Worm (Caenorhabditis elegans) whole organism, L2 larva: ENCODE data around the gene ctf-18.
A peak's percentile ranks its signal among the peaks of the same experiment; 100 is the strongest.

Experiments used
- C34F6.9 ChIP-seq: fragments of 150-350 bp; optimal IDR thresholded peaks from 2 replicates; lab custom pipeline; 2014; ENCODE audit warnings: missing biosample characterization, missing genetic modification characterization
- R02D3.7 ChIP-seq: fragments of 150-350 bp; optimal IDR thresholded peaks from 2 replicates; lab custom pipeline; 2014; ENCODE audit warnings: missing biosample characterization, missing genetic modification characterization
- Y55F3AM.14 ChIP-seq: fragments of 200-800 bp; sonication (Bioruptor generic); optimal IDR thresholded peaks from 2 replicates; lab custom pipeline; 2018; ENCODE audit warnings: mild to moderate bottlenecking, missing genetic modification characterization, missing compliant biosample characterization
- ama-1 ChIP-seq: fragments of 150-350 bp; optimal IDR thresholded peaks from 2 replicates; lab custom pipeline; 2018; ENCODE audit warnings: inconsistent platforms
- blmp-1 ChIP-seq: sonication (generic microtip); optimal IDR thresholded peaks from 2 replicates; lab custom pipeline; 2017; ENCODE audit warnings: missing genetic modification characterization, mild to moderate bottlenecking, missing compliant biosample characterization, antibody characterized with exemption, moderate library complexity; ENCODE audit not compliant: insufficient read depth
- ceh-16 ChIP-seq: fragments of 150-350 bp; optimal IDR thresholded peaks from 2 replicates; lab custom pipeline; 2014; ENCODE audit warnings: missing biosample characterization, missing genetic modification characterization
- dmd-4 ChIP-seq: sonication (generic microtip); optimal IDR thresholded peaks from 2 replicates; lab custom pipeline; 2017; ENCODE audit warnings: missing biosample characterization, missing genetic modification characterization
- egl-27 ChIP-seq: sonication (generic microtip); optimal IDR thresholded peaks from 3 replicates; lab custom pipeline; 2017; ENCODE audit warnings: missing biosample characterization, missing genetic modification reagents, missing genetic modification characterization
- elt-3 ChIP-seq: sonication (generic microtip); optimal IDR thresholded peaks from 2 replicates; lab custom pipeline; 2017; ENCODE audit warnings: missing biosample characterization, missing genetic modification characterization
- gmeb-1 ChIP-seq: fragments of 150-350 bp; optimal IDR thresholded peaks from 2 replicates; lab custom pipeline; 2014; ENCODE audit warnings: missing biosample characterization, missing genetic modification characterization
- lin-11 ChIP-seq: fragments of 150-350 bp; sonication (generic microtip); optimal IDR thresholded peaks from 2 replicates; lab custom pipeline; 2014; ENCODE audit warnings: missing biosample characterization, missing genetic modification characterization, inconsistent platforms, mixed read lengths
- lin-13 ChIP-seq: fragments of 150-350 bp; optimal IDR thresholded peaks from 2 replicates; lab custom pipeline; 2014; ENCODE audit warnings: missing biosample characterization, missing genetic modification reagents, missing genetic modification characterization
- lin-39 ChIP-seq: fragments of 150-350 bp; optimal IDR thresholded peaks from 2 replicates; lab custom pipeline; 2014; ENCODE audit warnings: missing biosample characterization, missing genetic modification reagents, missing genetic modification characterization
- lsy-2 ChIP-seq, 2 experiments: fragments of 150-350 bp in 1 of 2; sonication (generic microtip) in 1 of 2; optimal IDR thresholded peaks; 2 replicates each; lab custom pipeline; 2014 to 2017; ENCODE audit warnings: missing biosample characterization in 2 of 2, missing genetic modification characterization in 2 of 2
- mab-5 ChIP-seq: fragments of 150-350 bp; optimal IDR thresholded peaks from 2 replicates; lab custom pipeline; 2014; ENCODE audit warnings: missing biosample characterization, missing genetic modification characterization
- mbf-1 ChIP-seq: sonication (generic microtip); optimal IDR thresholded peaks from 2 replicates; lab custom pipeline; 2017; ENCODE audit warnings: missing biosample characterization, missing genetic modification characterization
- nhr-10 ChIP-seq: sonication (generic microtip); optimal IDR thresholded peaks from 2 replicates; lab custom pipeline; 2017; ENCODE audit warnings: missing biosample characterization, missing genetic modification characterization
- nhr-11 ChIP-seq: fragments of 150-350 bp; optimal IDR thresholded peaks from 2 replicates; lab custom pipeline; 2014; ENCODE audit warnings: missing biosample characterization, missing genetic modification characterization
- nhr-12 ChIP-seq: fragments of 150-350 bp; optimal IDR thresholded peaks from 2 replicates; lab custom pipeline; 2014; ENCODE audit warnings: missing biosample characterization, missing genetic modification characterization
- nhr-129 ChIP-seq: fragments of 150-350 bp; optimal IDR thresholded peaks from 2 replicates; lab custom pipeline; 2014; ENCODE audit warnings: missing biosample characterization, missing genetic modification characterization
- nhr-21 ChIP-seq: fragments of 150-350 bp; optimal IDR thresholded peaks from 2 replicates; lab custom pipeline; 2014; ENCODE audit warnings: missing biosample characterization, missing genetic modification characterization
- nhr-23 ChIP-seq: fragments of 150-350 bp; optimal IDR thresholded peaks from 2 replicates; lab custom pipeline; 2014; ENCODE audit warnings: missing biosample characterization, missing genetic modification reagents, missing genetic modification characterization
- nhr-237 ChIP-seq: fragments of 150-350 bp; optimal IDR thresholded peaks from 2 replicates; lab custom pipeline; 2014; ENCODE audit warnings: missing biosample characterization, missing genetic modification characterization
- nhr-25 ChIP-seq: fragments of 150-350 bp; sonication (generic microtip); optimal IDR thresholded peaks from 3 replicates; lab custom pipeline; 2014; ENCODE audit warnings: missing biosample characterization, missing genetic modification characterization
- nhr-6 ChIP-seq: fragments of 150-350 bp; optimal IDR thresholded peaks from 2 replicates; lab custom pipeline; 2014; ENCODE audit warnings: missing biosample characterization, missing genetic modification characterization
- nhr-77 ChIP-seq: fragments of 150-350 bp; optimal IDR thresholded peaks from 2 replicates; lab custom pipeline; 2014; ENCODE audit warnings: missing biosample characterization, missing genetic modification characterization
- peb-1 ChIP-seq: fragments of 150-350 bp; optimal IDR thresholded peaks from 2 replicates; lab custom pipeline; 2014; ENCODE audit warnings: missing biosample characterization, missing genetic modification characterization
- skn-1 ChIP-seq: sonication (generic microtip); optimal IDR thresholded peaks from 2 replicates; lab custom pipeline; 2017; ENCODE audit warnings: missing biosample characterization, missing genetic modification characterization
- sma-3 ChIP-seq: sonication (generic microtip); optimal IDR thresholded peaks from 2 replicates; lab custom pipeline; 2016; ENCODE audit warnings: missing genetic modification reagents, missing genetic modification characterization, missing compliant biosample characterization
- sma-9 ChIP-seq, 2 experiments: fragments of 150-350 bp in 1 of 2; sonication (generic microtip) in 1 of 2; optimal IDR thresholded peaks; 2 replicates each; lab custom pipeline; 2014 to 2016; ENCODE audit warnings: missing genetic modification characterization in 2 of 2, mild to moderate bottlenecking in 1 of 2, missing biosample characterization in 1 of 2, missing compliant biosample characterization in 1 of 2, missing genetic modification reagents in 1 of 2, moderate library complexity in 1 of 2
- snpc-4 ChIP-seq: fragments of 150-350 bp; optimal IDR thresholded peaks from 2 replicates; lab custom pipeline; 2014; ENCODE audit warnings: missing biosample characterization, missing genetic modification characterization
- unc-55 ChIP-seq: fragments of 150-350 bp; sonication (generic microtip); optimal IDR thresholded peaks from 3 replicates; lab custom pipeline; 2014; ENCODE audit warnings: missing biosample characterization, missing genetic modification reagents, missing genetic modification characterization
- zag-1 ChIP-seq: fragments of 150-350 bp; optimal IDR thresholded peaks from 2 replicates; lab custom pipeline; 2014; ENCODE audit warnings: missing biosample characterization, missing genetic modification characterization
- ztf-11 ChIP-seq: sonication (generic microtip); optimal IDR thresholded peaks from 2 replicates; lab custom pipeline; 2017; ENCODE audit warnings: missing biosample characterization, missing genetic modification characterization
- ztf-4 ChIP-seq: fragments of 150-350 bp; optimal IDR thresholded peaks from 2 replicates; lab custom pipeline; 2014; ENCODE audit warnings: missing biosample characterization, missing genetic modification characterization

The ctf-18 gene

ce11 chrIV:10089777-10090176, 36.7 kb downstream of the ctf-18 start, which contains the start of gene ttr-39:
Gene ttr-39 (minus strand): TSS chrIV:10089877.
- TF ChIP-seq unc-55, result no peak
- no peak for TF ChIP-seq skn-1 (tag; lab: Kevin White, UChicago)
- no peak for TF ChIP-seq ztf-4 (tag; lab: Kevin White, UChicago)
- no peak for TF ChIP-seq mab-5
- TF ChIP-seq lsy-2 (tag; optimal IDR thresholded peaks at IDR 0.05; lab: Kevin White, UChicago), result no peak
- no peak for TF ChIP-seq nhr-21 (tag; lab: Kevin White, UChicago)
- TF ChIP-seq ceh-16 (tag; lab: Kevin White, UChicago), result no peak
- no peak for TF ChIP-seq elt-3 (tag; lab: Kevin White, UChicago)
- no peak for TF ChIP-seq nhr-23 (tag; lab: Kevin White, UChicago)
- no peak for TF ChIP-seq sma-3 (GFP tag; lab: Kevin White, UChicago)
- TF ChIP-seq lin-39 (tag; lab: Kevin White, UChicago), result no peak

DNA sequence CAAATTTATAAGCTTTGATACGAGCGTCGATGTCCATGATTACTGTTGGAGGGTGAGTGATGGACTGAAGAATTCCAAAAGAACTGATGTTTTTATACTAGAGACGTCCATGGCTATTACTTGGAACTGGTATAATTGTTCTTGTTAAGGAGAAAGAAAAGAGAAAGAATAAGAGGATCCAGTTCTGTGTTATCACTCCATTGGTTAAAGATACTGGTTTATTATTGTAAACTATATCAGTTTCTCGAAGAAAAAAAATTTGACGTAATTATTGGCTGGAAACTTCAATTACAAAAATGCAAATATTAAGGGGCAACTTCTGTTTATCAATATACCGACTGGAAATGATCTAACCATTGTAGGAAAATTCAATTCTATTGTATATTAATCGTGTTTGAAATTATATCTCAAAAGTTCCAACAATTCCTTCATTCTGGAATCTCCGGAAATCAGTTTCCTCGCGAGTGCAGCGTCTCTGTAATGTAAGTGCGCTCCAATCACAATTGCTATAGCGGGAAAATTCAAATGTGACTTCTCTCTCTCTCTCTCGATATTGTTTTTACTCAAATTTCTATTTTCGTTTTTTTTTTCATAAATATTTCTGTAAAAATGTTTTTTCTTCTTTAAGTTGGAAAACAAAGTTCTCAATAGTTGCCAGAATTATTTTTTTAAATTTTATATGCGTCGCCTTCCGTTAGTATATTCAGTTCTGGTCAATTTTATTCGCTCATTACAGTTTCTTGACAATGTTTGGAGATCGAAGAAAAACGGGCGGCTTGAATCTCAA, 40.9 kb downstream of the ctf-18 start, which contains the start of the genes col-2 and ndc-80:
TSS of gene col-2 (minus strand) at position 51 of the 787 bp plus-strand sequence.
TSS of gene ndc-80 (plus strand) at position 737 of the 787 bp plus-strand sequence.
- TF ChIP-seq gmeb-1 (tag; lab: Kevin White, UChicago) (peak; percentile 82), sma-9 (GFP tag; optimal IDR thresholded peaks at IDR 0.05; lab: Kevin White, UChicago) (peak; percentile 71), sma-9 (tag; optimal IDR thresholded peaks at IDR 0.05; lab: Kevin White, UChicago) (no peak), egl-27 (peak; percentile 0), peb-1 (no peak), lsy-2 (tag; optimal IDR thresholded peaks at IDR 0.05; lab: Kevin White, UChicago) (peak in 1 of 2 experiments; percentile 85), lin-11 (tag; lab: Kevin White, UChicago) (no peak), sma-3 (GFP tag; lab: Kevin White, UChicago) (peak; percentile 69), lin-39 (tag; lab: Kevin White, UChicago) (no peak), mab-5 (peak; percentile 26), C34F6.9 (peak; percentile 89), nhr-21 (tag; lab: Kevin White, UChicago) (peak; percentile 13), ztf-11 (tag; lab: Kevin White, UChicago) (no peak), ama-1 (lab: Kevin White, UChicago) (no peak), nhr-11 (tag; lab: Kevin White, UChicago) (no peak), elt-3 (tag; lab: Kevin White, UChicago) (no peak), unc-55 (no peak), nhr-77 (tag; lab: Kevin White, UChicago) (peak; percentile 5), Y55F3AM.14 (GFP tag; lab: Kevin White, UChicago) (no peak), ceh-16 (tag; lab: Kevin White, UChicago) (no peak), blmp-1 (tag; lab: Kevin White, UChicago) (peak; percentile 15), nhr-129 (tag; lab: Kevin White, UChicago) (peak; percentile 84), nhr-237 (tag; lab: Kevin White, UChicago) (no peak), dmd-4 (tag; lab: Kevin White, UChicago) (no peak), nhr-12 (no peak), mbf-1 (tag; lab: Kevin White, UChicago) (no peak), lin-13 (no peak), snpc-4 (no peak)

- TF ChIP-seq elt-3 (tag; lab: Kevin White, UChicago) (no peak), zag-1 (no peak)
- TF ChIP-seq, all 48 proteins: peak for 0
Measured at ce11 chrIV:10084323-10084959, 42.0 kb downstream of the ctf-18 start, which contains the start of gene W01B6.8. Gene W01B6.8 (minus strand): TSS chrIV:10084373.

DNA sequence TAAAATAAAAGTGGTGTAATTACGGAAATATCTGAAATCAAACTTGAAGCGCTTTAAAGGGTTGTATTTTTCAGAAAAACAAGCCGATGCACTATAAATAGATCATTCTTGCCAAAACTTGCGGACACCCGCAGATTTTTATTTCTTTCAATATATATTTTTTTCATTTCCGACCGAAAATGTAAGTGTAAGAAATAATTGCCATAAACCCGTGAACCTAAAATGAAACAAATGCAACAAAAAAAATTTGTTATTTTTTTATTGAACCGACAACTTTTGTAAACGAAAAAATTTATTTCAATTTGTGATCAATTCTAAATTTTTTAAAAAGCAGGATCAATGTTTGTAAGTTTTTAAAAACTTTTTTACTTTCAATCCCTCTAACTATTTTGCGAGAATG, 45.6 kb downstream of the ctf-18 start, which contains the start of gene W01B6.6:
TSS of gene W01B6.6 (plus strand) at position 301 of the 400 bp plus-strand sequence.
- TF ChIP-seq egl-27 (no peak), sma-9 (GFP tag; optimal IDR thresholded peaks at IDR 0.05; lab: Kevin White, UChicago) (no peak), sma-9 (tag; optimal IDR thresholded peaks at IDR 0.05; lab: Kevin White, UChicago) (no peak), R02D3.7 (no peak), nhr-6 (tag; lab: Kevin White, UChicago) (no peak), nhr-11 (tag; lab: Kevin White, UChicago) (no peak), nhr-25 (tag; lab: Kevin White, UChicago) (no peak), Y55F3AM.14 (GFP tag; lab: Kevin White, UChicago) (no peak), lin-39 (tag; lab: Kevin White, UChicago) (no peak), nhr-77 (tag; lab: Kevin White, UChicago) (no peak), nhr-10 (tag; lab: Kevin White, UChicago) (no peak)
